Fruit fly (Drosophila melanogaster) whole organism, embryonic: ENCODE measurements around the gene CG7518.

Experiments
- Atf-2 ChIP-seq: fragments of 200-800 bp; sonication (Bioruptor generic); optimal IDR thresholded peaks from 2 replicates; lab custom pipeline; 2016; ENCODE audit warnings: missing biosample characterization, missing genetic modification characterization
- CG10267 ChIP-seq: fragments of 200-800 bp; sonication (Bioruptor generic); optimal IDR thresholded peaks from 2 replicates; lab custom pipeline; 2018; ENCODE audit warnings: missing biosample characterization, mild to moderate bottlenecking, missing genetic modification characterization, moderate library complexity
- CG11695 ChIP-seq: fragments of 200-800 bp; sonication (Bioruptor generic); IDR thresholded peaks from 3 replicates; pipeline ENCODE4 v1.3.6; 2022; ENCODE audit warnings: missing biosample characterization, missing genetic modification characterization
- CG12104 ChIP-seq: fragments of 200-800 bp; sonication (Bioruptor generic); optimal IDR thresholded peaks from 3 replicates; lab custom pipeline; 2016; ENCODE audit warnings: missing biosample characterization, missing genetic modification characterization
- CG13287 ChIP-seq: fragments of 200-800 bp; sonication (Bioruptor generic); IDR thresholded peaks from 2 replicates; pipeline ENCODE4 v1.3.6; 2022; ENCODE audit warnings: missing biosample characterization, missing genetic modification characterization; ENCODE audit not compliant: partially characterized antibody
- CG1529 ChIP-seq: fragments of 200-800 bp; sonication (Bioruptor generic); optimal IDR thresholded peaks from 3 replicates; lab custom pipeline; 2018; ENCODE audit warnings: missing biosample characterization, missing genetic modification characterization
- CG15601 ChIP-seq: fragments of 200-800 bp; sonication (Bioruptor generic); optimal IDR thresholded peaks from 3 replicates; lab custom pipeline; 2019; ENCODE audit warnings: missing biosample characterization, mild to moderate bottlenecking, missing genetic modification characterization, moderate library complexity
- CG17802 ChIP-seq: fragments of 200-800 bp; sonication (Bioruptor generic); optimal IDR thresholded peaks from 2 replicates; lab custom pipeline; 2018; ENCODE audit warnings: missing biosample characterization, mild to moderate bottlenecking, missing genetic modification characterization, moderate library complexity
- CG18011 ChIP-seq: fragments of 200-800 bp; sonication (Bioruptor generic); optimal IDR thresholded peaks from 2 replicates; lab custom pipeline; 2017; ENCODE audit warnings: missing biosample characterization, missing genetic modification characterization, mild to moderate bottlenecking, moderate library complexity, missing genotype
- CG31388 ChIP-seq: fragments of 200-800 bp; sonication (Bioruptor generic); optimal IDR thresholded peaks from 2 replicates; lab custom pipeline; 2016; ENCODE audit warnings: missing biosample characterization, missing genetic modification characterization
- CG31441 ChIP-seq: fragments of 200-800 bp; sonication (Bioruptor generic); IDR thresholded peaks from 2 replicates; pipeline ENCODE4 v1.3.6; 2022; ENCODE audit warnings: missing biosample characterization, missing genetic modification characterization
- CG32532 ChIP-seq: fragments of 200-800 bp; sonication (Bioruptor generic); IDR thresholded peaks from 2 replicates; pipeline ENCODE4 v1.3.6; 2022; ENCODE audit warnings: missing biosample characterization, missing genetic modification characterization
- CG4282 ChIP-seq: fragments of 200-800 bp; sonication (Bioruptor generic); optimal IDR thresholded peaks from 2 replicates; lab custom pipeline; 2016; ENCODE audit warnings: missing biosample characterization, missing genetic modification characterization
- CG4424 ChIP-seq: fragments of 200-800 bp; sonication (Bioruptor generic); optimal IDR thresholded peaks from 3 replicates; lab custom pipeline; 2016; ENCODE audit warnings: missing biosample characterization, missing genetic modification characterization
- CG4707 ChIP-seq: fragments of 200-800 bp; sonication (Bioruptor generic); optimal IDR thresholded peaks from 2 replicates; lab custom pipeline; 2018; ENCODE audit warnings: missing biosample characterization, mild to moderate bottlenecking, missing genetic modification characterization, moderate library complexity
- CG4730 ChIP-seq: fragments of 200-800 bp; sonication (Bioruptor generic); IDR thresholded peaks from 2 replicates; pipeline ENCODE4 v1.3.6; 2022; ENCODE audit warnings: missing biosample characterization, missing genetic modification characterization
- CG6654 ChIP-seq: fragments of 200-800 bp; sonication (Bioruptor generic); optimal IDR thresholded peaks from 2 replicates; lab custom pipeline; 2017; ENCODE audit warnings: missing biosample characterization, mild to moderate bottlenecking, missing genetic modification characterization
- CG8478 ChIP-seq: fragments of >200 bp; optimal IDR thresholded peaks from 2 replicates; lab custom pipeline; 2018
- Dbx ChIP-seq: fragments of 200-800 bp; sonication (Bioruptor generic); IDR thresholded peaks from 3 replicates; pipeline ENCODE4 v1.3.6; 2022; ENCODE audit warnings: missing biosample characterization, missing genetic modification characterization
- Dip3 ChIP-seq: fragments of 200-800 bp; sonication (Bioruptor generic); optimal IDR thresholded peaks from 3 replicates; lab custom pipeline; 2016; ENCODE audit warnings: missing biosample characterization, missing genetic modification characterization
- HHEX ChIP-seq: fragments of 200-800 bp; sonication (Bioruptor generic); optimal IDR thresholded peaks from 3 replicates; lab custom pipeline; 2017; ENCODE audit warnings: missing biosample characterization, mild to moderate bottlenecking, missing genetic modification characterization, missing genetic modification reagents
- Hr3 ChIP-seq: fragments of 200-800 bp; sonication (Bioruptor generic); optimal IDR thresholded peaks from 3 replicates; lab custom pipeline; 2016; ENCODE audit warnings: missing biosample characterization, missing genetic modification characterization
- Kr ChIP-seq: fragments of 200-800 bp; sonication (Bioruptor generic); optimal IDR thresholded peaks from 2 replicates; lab custom pipeline; 2017; ENCODE audit warnings: missing biosample characterization, mild to moderate bottlenecking, missing genetic modification characterization
- Nf-YB ChIP-seq: fragments of 200-800 bp; sonication (Bioruptor generic); optimal IDR thresholded peaks from 3 replicates; lab custom pipeline; 2019; ENCODE audit warnings: missing biosample characterization, mild to moderate bottlenecking, missing genetic modification characterization, moderate library complexity
- Pdp1 ChIP-seq, 2 experiments: fragments of 200-800 bp; sonication (Bioruptor generic); optimal IDR thresholded peaks; 3 replicates each; lab custom pipeline; 2016; ENCODE audit warnings: missing biosample characterization in 2 of 2, missing genetic modification characterization in 2 of 2, mild to moderate bottlenecking in 1 of 2, moderate library complexity in 1 of 2
- Rfx ChIP-seq: fragments of 200-800 bp; sonication (Bioruptor generic); IDR thresholded peaks from 2 replicates; pipeline ENCODE4 v1.3.6; 2022; ENCODE audit warnings: missing biosample characterization, missing genetic modification characterization
- Stat92E ChIP-seq, 3 experiments: fragments of >200 bp in 2 of 3; fragments of 200-800 bp in 1 of 3; sonication (Bioruptor generic) in 1 of 3; optimal IDR thresholded peaks; 2 replicates each; lab custom pipeline; 2017 to 2019; ENCODE audit warnings: missing biosample characterization in 3 of 3, missing genetic modification characterization in 3 of 3, mild to moderate bottlenecking in 1 of 3, moderate library complexity in 1 of 3
- ab ChIP-seq: fragments of 200-800 bp; sonication (Bioruptor generic); optimal IDR thresholded peaks from 2 replicates; lab custom pipeline; 2016; ENCODE audit warnings: missing biosample characterization, missing genetic modification characterization
- ac ChIP-seq: fragments of 200-800 bp; sonication (Bioruptor generic); optimal IDR thresholded peaks from 3 replicates; lab custom pipeline; 2017; ENCODE audit warnings: missing biosample characterization, mild to moderate bottlenecking, missing genetic modification characterization
- amos ChIP-seq: fragments of 200-800 bp; sonication (Bioruptor generic); IDR thresholded peaks from 2 replicates; pipeline ENCODE4 v1.3.6; 2022; ENCODE audit warnings: missing biosample characterization, missing genetic modification characterization; ENCODE audit not compliant: partially characterized antibody
- ash1 ChIP-seq: fragments of 200-800 bp; sonication (Bioruptor generic); optimal IDR thresholded peaks from 2 replicates; lab custom pipeline; 2018; ENCODE audit warnings: missing biosample characterization, mild to moderate bottlenecking, missing genetic modification characterization
- bbx ChIP-seq: fragments of 200-800 bp; sonication (Bioruptor generic); IDR thresholded peaks from 2 replicates; pipeline ENCODE4 v1.3.6; 2022; ENCODE audit warnings: missing biosample characterization, missing genetic modification characterization; ENCODE audit not compliant: partially characterized antibody
- chinmo ChIP-seq: fragments of 200-800 bp; sonication (Bioruptor generic); IDR thresholded peaks from 4 replicates; pipeline ENCODE4 v1.3.6; 2022; ENCODE audit warnings: missing biosample characterization, missing genetic modification characterization; ENCODE audit not compliant: partially characterized antibody
- dati ChIP-seq: fragments of 200-800 bp; sonication (Bioruptor generic); IDR thresholded peaks from 2 replicates; pipeline ENCODE4 v1.3.6; 2022; ENCODE audit warnings: missing biosample characterization, missing genetic modification characterization
- ems ChIP-seq: fragments of 200-800 bp; sonication (Bioruptor generic); optimal IDR thresholded peaks from 3 replicates; lab custom pipeline; 2016; ENCODE audit warnings: missing biosample characterization, missing genetic modification characterization
- exex ChIP-seq: fragments of 200-800 bp; sonication (Bioruptor generic); optimal IDR thresholded peaks from 4 replicates; lab custom pipeline; 2018; ENCODE audit warnings: missing biosample characterization, mild to moderate bottlenecking, missing genetic modification characterization, moderate library complexity
- gsb-n ChIP-seq: fragments of 200-800 bp; sonication (Bioruptor generic); optimal IDR thresholded peaks from 3 replicates; lab custom pipeline; 2018; ENCODE audit warnings: missing biosample characterization, mild to moderate bottlenecking, missing genetic modification characterization
- her ChIP-seq: fragments of 200-800 bp; sonication (Bioruptor generic); optimal IDR thresholded peaks from 2 replicates; lab custom pipeline; 2016; ENCODE audit warnings: missing biosample characterization, missing genetic modification characterization
- jigr1 ChIP-seq: fragments of 200-800 bp; sonication (Bioruptor generic); IDR thresholded peaks from 3 replicates; pipeline ENCODE4 v1.3.6; 2022; ENCODE audit warnings: missing biosample characterization, missing genetic modification characterization
- lilli ChIP-seq: fragments of 200-800 bp; sonication (Bioruptor generic); optimal IDR thresholded peaks from 3 replicates; lab custom pipeline; 2016; ENCODE audit warnings: missing biosample characterization, missing genetic modification characterization
- luna ChIP-seq: fragments of 200-800 bp; sonication (Bioruptor generic); optimal IDR thresholded peaks from 2 replicates; lab custom pipeline; 2016; ENCODE audit warnings: missing biosample characterization, missing genetic modification characterization
- mirr ChIP-seq: fragments of 200-800 bp; sonication (Bioruptor generic); optimal IDR thresholded peaks from 3 replicates; lab custom pipeline; 2018; ENCODE audit warnings: missing biosample characterization, mild to moderate bottlenecking, missing genetic modification characterization
- otp ChIP-seq: fragments of 200-800 bp; sonication (Bioruptor generic); IDR thresholded peaks from 3 replicates; pipeline ENCODE4, ENCODE4 v1.3.6; 2022; ENCODE audit warnings: missing biosample characterization, missing genetic modification characterization
- sd ChIP-seq: fragments of 200-800 bp; sonication (Bioruptor generic); optimal IDR thresholded peaks from 3 replicates; lab custom pipeline; 2018; ENCODE audit warnings: missing biosample characterization, mild to moderate bottlenecking, missing genetic modification characterization, moderate library complexity
- slbo ChIP-seq: fragments of 200-800 bp; sonication (Bioruptor generic); IDR thresholded peaks from 2 replicates; pipeline ENCODE4 v1.3.6; 2022; ENCODE audit warnings: missing biosample characterization, missing genetic modification characterization
- tio ChIP-seq: fragments of 200-800 bp; sonication (Bioruptor generic); optimal IDR thresholded peaks from 2 replicates; lab custom pipeline; 2017; ENCODE audit warnings: missing biosample characterization, missing genetic modification characterization, inconsistent platforms
- ttk ChIP-seq: fragments of 200-800 bp; sonication (Bioruptor generic); IDR thresholded peaks from 2 replicates; pipeline ENCODE4 v2.1.2; 2022; ENCODE audit warnings: missing biosample characterization, missing genetic modification characterization

The CG7518 gene

dm6 chr3R:12982167-12982981 is 15.5 kb upstream of the CG7518 start (continued):
- TF ChIP-seq Nf-YB (peak; percentile 52), Hr3 (GFP tag; lab: Kevin White, UChicago) (peak; percentile 3), CG18011 (GFP tag; lab: Kevin White, UChicago) (peak; percentile 51), tio (GFP tag; lab: Kevin White, UChicago) (peak; percentile 74), CG8478 (lab: Kevin White, UChicago) (peak; percentile 90), ems (GFP tag; lab: Kevin White, UChicago) (no peak), CG1529 (peak; percentile 18), gsb-n (no peak), CG10267 (tag; lab: Kevin White, UChicago) (peak; percentile 49), Dip3 (GFP tag; lab: Kevin White, UChicago) (peak; percentile 44), Stat92E (GFP tag; optimal IDR thresholded peaks at IDR 0.05; lab: Kevin White, UChicago) (no peak), CG4707 (GFP tag; lab: Kevin White, UChicago) (peak; percentile 13), CG4730 (GFP tag; lab: Robert Waterston, UW) (no peak), CG31388 (GFP tag; lab: Kevin White, UChicago) (no peak)
- TF ChIP-seq, all 482 proteins: peak for 270

DNA sequence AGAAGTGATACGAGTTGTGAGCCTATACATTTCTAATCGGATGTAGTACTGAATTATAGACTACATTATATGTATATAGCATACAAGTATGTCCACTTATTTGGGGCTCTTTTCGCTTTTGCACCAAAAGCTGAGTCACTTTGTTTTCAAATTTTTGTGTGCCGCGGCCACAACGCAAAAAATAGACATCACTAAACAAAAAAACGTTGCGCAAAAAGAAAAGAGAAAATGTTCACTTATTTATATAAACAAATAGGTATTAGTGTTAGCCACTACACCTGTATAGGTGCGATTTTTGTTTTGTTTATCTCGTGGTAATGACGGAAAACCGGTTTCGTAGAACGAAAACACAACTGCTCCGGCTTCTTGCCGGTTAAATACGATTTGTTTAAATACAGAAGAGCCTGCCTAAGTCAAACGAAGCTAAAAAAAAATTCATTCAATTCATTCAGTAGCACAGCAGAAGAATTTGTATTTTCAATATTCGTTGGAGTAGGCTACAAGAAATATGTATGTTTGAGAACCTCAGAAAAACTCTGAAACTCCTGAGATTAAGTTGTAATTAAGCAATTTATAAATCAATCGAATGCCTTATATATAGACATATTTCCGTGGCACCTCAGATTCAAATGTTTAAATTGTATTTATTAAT is 14.8 kb upstream of the CG7518 start:
- no peak for TF ChIP-seq Kr
- TF ChIP-seq CG4424 (GFP tag; lab: Kevin White, UChicago): no peak
- TF ChIP-seq Pdp1 (GFP tag; optimal IDR thresholded peaks at IDR 0.05; lab: Kevin White, UChicago): peak in 1 of 2 experiments; percentile 85
- TF ChIP-seq Rfx (GFP tag; lab: Robert Waterston, UW): peak; percentile 49
- TF ChIP-seq CG13287: peak; percentile 5; the same call in 1 of the 2 replicates
- TF ChIP-seq Dbx (GFP tag; lab: Robert Waterston, UW): no peak
- TF ChIP-seq her: no peak
- peak; percentile 37 for TF ChIP-seq exex (tag; lab: Kevin White, UChicago)
- TF ChIP-seq ash1 (GFP tag; lab: Kevin White, UChicago): no peak
- no peak for TF ChIP-seq CG12104
- TF ChIP-seq CG4282: no peak
- TF ChIP-seq CG15601 (tag; lab: Kevin White, UChicago): no peak
- TF ChIP-seq CG17802 (tag; lab: Kevin White, UChicago): no peak
- TF ChIP-seq otp (GFP tag; lab: Robert Waterston, UW): 0 out of 3 replicates have a peak, but pooled peaks have one; percentile 16
- no peak for TF ChIP-seq luna (GFP tag; lab: Kevin White, UChicago)
- no peak for TF ChIP-seq ab
- TF ChIP-seq mirr (GFP tag; lab: Kevin White, UChicago): peak; percentile 12
- peak; percentile 10 for TF ChIP-seq lilli (GFP tag; lab: Kevin White, UChicago)
- peak; percentile 60 for TF ChIP-seq slbo (GFP tag; lab: Robert Waterston, UW)
- TF ChIP-seq ac (GFP tag; lab: Kevin White, UChicago): no peak
- no peak for TF ChIP-seq dati
- TF ChIP-seq jigr1: no peak
- TF ChIP-seq CG6654: no peak
- TF ChIP-seq CG11695: no peak
- no peak for TF ChIP-seq HHEX
- TF ChIP-seq Atf-2 (GFP tag; lab: Kevin White, UChicago): no peak
- peak; percentile 42; the same call in 1 of the 2 replicates for TF ChIP-seq bbx (GFP tag; lab: Robert Waterston, UW)
- TF ChIP-seq amos (GFP tag; lab: Robert Waterston, UW): peak; percentile 8; the same call in 1 of the 2 replicates
- TF ChIP-seq ttk (GFP tag; lab: Robert Waterston, UW): no peak
- TF ChIP-seq chinmo: peak; percentile 51; the same call in 1 of the 4 replicates
- TF ChIP-seq CG31441 (GFP tag; lab: Robert Waterston, UW): no peak
- peak; percentile 51 for TF ChIP-seq sd (tag; lab: Kevin White, UChicago)
- peak; percentile 41; the same call in 1 of the 2 replicates for TF ChIP-seq CG32532 (GFP tag; lab: Robert Waterston, UW)
